Fruit fly (Drosophila melanogaster) S2 (cell line): ENCODE results near the gene CG13053.

ENCODE experiments used
- CG8478 ChIP-seq: fragments of >200 bp; optimal IDR thresholded peaks from 2 replicates; lab custom pipeline; 2018
- CTCF ChIP-seq, 2 experiments: fragments of >200 bp; optimal IDR thresholded peaks; 2 replicates each; lab custom pipeline; 2018

The CG13053 gene

DNA sequence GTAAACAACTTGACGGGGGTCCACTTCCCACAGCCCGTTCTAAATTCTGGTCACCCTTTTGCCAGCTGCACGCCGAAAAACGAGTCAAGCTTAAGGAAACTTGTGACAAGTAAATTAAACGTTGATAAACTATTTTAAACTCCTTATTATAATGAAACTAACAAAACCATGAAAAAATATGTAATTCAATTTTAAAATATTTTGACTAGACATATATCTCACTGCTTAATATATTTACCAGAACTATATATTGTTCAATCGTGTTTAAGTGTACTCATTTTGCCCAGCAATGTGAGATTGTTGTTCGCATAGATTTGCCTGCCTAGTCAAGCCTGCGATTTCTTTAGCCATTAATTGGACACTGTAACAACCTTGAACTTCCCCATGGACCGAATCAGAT, at the start of gene CG13053:
Gene CG13053 (minus strand): TSS at position 171 of the 400 bp plus-strand sequence.
- no peak for TF ChIP-seq CTCF (optimal IDR thresholded peaks at IDR 0.05; lab: Kevin White, UChicago)
- no peak for TF ChIP-seq CG8478 (lab: Kevin White, UChicago)

DNA sequence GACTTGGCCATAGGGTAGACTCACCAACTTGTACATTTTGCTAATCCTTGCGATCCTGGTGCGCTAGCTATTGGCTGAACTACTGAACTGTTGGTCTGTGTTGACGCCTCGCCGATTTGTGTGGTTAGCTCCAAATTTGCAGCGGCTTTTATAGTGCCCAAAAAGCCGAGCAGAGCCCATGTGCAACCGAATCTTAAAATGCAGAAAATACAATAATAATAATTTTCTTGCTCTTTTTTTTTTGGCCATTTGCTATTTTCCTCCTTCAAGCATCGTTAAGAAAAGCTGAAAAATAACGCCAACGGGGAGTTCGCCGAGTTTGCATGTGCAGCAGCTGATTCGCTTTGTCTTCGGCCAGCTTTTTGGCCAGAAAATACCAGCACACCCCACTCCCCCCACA, 48.9 kb upstream of the CG13053 start, which contains the start of gene CG13042:
Gene CG13042 (minus strand): TSS at position 101 of the 400 bp plus-strand sequence.
- TF ChIP-seq CTCF (optimal IDR thresholded peaks at IDR 0.05; lab: Kevin White, UChicago) (no peak), CG8478 (lab: Kevin White, UChicago) (no peak)

DNA sequence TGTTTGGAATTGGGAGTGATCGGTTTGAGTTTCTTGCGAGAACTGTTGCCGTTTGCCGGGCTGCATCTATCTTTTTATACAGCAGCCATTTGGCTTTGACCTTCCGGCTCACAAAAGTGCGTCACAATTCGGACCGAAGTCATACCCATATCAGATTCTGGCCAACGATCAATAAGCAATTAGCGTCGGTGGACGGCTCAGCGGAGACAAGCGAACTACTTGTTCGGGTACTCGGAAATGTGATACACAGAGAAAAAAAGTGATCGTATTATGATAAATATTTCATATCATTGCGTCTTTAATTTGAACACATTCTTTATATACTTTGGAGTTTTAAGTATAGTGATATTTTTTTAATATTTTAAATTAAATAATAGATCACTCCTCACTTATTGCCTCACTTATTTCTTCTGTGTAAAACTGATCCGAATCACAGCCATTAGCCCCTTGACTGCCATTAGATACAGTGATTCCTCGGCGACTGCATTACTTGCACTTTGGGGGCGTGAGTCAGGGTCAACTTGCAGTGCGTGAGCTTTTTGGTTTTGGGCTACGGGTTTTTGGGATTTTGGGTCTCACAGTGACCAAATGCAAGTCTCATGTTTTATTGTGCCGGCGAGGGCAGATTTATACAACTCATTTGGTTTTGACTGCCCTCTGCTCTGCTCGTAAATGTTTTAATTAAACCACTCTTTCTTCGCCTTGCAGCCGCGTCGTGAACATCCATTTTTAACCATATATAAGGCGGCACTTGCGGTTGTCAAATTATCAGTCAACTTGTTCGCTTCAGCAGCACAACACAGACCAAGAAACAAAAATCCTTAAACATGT, 46.5 kb upstream of the CG13053 start, which contains the start of the genes CG13043 and CG13063:
Gene CG13043 (minus strand): TSS at position 51 of the 831 bp plus-strand sequence.
Gene CG13063 (plus strand): TSS at position 781 of the 831 bp plus-strand sequence.
- TF ChIP-seq CTCF (optimal IDR thresholded peaks at IDR 0.05; lab: Kevin White, UChicago): no peak
- no peak for TF ChIP-seq CG8478 (lab: Kevin White, UChicago)

DNA sequence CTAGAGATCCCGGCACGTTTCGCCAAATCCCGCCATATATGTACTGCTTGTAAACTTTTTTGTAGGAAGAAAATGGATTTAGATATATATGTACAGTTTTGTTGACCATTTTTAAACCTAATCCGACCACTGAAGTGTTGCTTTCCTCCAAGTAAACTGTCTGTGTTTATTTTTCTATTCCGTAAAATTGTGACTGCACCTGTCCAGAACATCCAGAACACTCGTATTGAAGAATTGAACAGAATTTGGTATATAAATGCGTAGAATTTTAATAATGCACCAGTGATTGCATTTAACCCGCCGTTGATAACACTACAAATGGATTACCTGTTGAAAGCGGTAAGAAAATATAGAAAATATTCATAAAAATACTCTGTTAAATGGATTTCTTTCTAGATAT, 44.5 kb upstream of the CG13053 start, which contains the start of gene CG43249:
Gene CG43249 (plus strand): TSS at position 301 of the 400 bp plus-strand sequence.
- TF ChIP-seq CG8478 (lab: Kevin White, UChicago) (no peak), CTCF (optimal IDR thresholded peaks at IDR 0.05; lab: Kevin White, UChicago) (no peak)

DNA sequence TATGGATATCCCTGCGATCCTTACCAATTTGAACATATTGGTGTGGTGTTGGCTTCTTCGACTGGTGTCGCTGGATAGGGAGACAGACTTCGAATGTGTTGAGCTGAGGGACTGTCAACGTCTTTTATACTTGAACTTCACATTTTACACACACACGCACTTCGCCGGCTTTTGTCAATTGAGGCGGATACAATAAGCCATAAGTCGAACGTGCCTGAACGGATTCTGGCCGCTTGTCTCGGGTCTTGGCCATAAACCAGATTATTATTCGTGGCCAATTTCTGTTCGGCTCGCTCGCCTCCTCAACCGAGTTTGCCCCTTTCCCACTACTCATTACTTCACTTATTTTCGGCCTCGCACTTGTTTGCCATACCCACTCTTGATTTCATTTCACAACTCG, 43.6 kb upstream of the CG13053 start, which contains the start of gene CG13044:
Gene CG13044 (minus strand): TSS at position 101 of the 400 bp plus-strand sequence.
- TF ChIP-seq CTCF (optimal IDR thresholded peaks at IDR 0.05; lab: Kevin White, UChicago) (no peak), CG8478 (lab: Kevin White, UChicago) (no peak)

DNA sequence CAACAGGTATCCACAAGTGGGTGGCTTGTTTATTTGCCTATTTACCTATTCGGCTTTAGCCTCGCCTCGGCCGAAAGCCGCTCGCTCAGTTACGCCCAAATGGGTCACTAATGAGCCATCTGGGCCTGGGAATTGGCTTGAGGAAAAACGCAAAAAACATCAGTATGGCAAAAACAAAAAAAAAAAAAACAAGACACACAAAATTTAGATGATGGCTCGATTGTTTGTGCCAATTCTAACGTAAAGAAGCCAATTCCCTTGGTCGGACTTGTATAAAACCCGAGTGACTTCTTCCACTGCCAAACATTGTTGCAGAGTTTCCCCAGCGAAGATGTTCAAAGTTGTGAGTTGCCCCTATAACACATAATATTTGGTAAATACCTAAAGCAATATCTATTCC, 41.6 kb upstream of the CG13053 start, which contains the start of gene CG4982:
Gene CG4982 (plus strand): TSS at position 301 of the 400 bp plus-strand sequence.
- TF ChIP-seq CG8478 (lab: Kevin White, UChicago) (no peak), CTCF (optimal IDR thresholded peaks at IDR 0.05; lab: Kevin White, UChicago) (no peak)

DNA sequence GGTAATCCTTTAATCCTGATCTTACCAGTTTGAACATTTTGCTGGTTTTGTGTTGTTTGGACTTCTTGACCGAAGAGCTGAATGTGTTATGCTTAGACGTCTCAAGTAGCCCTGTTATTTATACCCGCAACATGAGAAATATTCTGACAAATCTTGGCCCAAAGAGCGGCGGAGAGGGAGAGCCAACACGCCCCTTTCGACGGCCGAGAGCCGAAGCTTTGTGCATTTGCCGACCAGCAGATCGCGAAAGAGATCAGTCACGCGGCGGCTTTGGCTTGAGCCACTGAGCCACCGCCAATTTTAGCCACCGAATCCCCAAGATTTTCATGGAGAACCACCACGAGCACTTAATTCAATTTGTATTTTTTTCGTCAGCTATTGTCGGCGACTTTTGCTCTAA, 35.9 kb upstream of the CG13053 start, which contains the start of gene CG4962:
Gene CG4962 (minus strand): TSS at position 101 of the 400 bp plus-strand sequence.
- no peak for TF ChIP-seq CTCF (optimal IDR thresholded peaks at IDR 0.05; lab: Kevin White, UChicago)
- TF ChIP-seq CG8478 (lab: Kevin White, UChicago): no peak

DNA sequence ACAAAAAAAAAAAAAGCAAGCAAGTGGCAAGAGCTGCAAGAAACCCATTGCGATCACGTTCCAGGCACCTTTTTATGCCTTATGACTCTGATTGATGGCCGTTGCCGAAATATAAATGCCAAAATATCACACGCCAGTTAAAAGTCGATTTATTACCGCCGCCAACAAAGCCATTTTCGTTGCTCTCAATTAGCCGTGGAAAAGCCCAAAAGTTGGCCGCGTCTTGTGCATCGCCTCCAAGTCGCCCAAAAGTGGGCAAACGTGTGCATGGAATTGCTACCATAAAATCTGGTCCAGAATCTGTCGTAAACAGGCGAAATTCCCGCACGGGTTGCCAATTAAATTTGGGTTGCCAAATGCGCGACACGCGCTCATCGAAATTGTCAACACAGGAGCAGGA, 32.2 kb upstream of the CG13053 start:
- TF ChIP-seq CTCF (optimal IDR thresholded peaks at IDR 0.05; lab: Kevin White, UChicago): no peak
- TF ChIP-seq CG8478 (lab: Kevin White, UChicago): no peak

DNA sequence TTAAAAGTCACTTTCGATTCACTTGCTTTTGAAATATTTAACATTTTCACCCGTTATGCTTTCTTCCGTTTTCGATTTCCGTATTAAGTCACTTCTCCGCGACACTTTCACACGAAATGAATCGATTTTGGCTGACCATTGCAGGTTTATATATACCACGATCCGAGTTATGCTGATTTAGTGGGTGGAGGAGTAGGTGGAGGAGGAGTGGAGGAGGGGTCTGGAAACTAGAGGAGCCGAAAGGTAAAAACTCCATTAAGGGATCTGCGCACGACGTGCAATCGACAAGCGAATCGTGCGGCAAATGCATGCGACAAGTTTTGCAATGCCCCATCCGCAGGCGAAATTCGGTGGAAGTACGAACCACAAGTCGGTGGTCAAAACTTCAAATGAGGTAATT, 31.3 kb upstream of the CG13053 start, which contains the start of gene CG13045:
Gene CG13045 (minus strand): TSS at position 101 of the 400 bp plus-strand sequence.
- TF ChIP-seq CG8478 (lab: Kevin White, UChicago): no peak
- TF ChIP-seq CTCF (optimal IDR thresholded peaks at IDR 0.05; lab: Kevin White, UChicago): no peak

DNA sequence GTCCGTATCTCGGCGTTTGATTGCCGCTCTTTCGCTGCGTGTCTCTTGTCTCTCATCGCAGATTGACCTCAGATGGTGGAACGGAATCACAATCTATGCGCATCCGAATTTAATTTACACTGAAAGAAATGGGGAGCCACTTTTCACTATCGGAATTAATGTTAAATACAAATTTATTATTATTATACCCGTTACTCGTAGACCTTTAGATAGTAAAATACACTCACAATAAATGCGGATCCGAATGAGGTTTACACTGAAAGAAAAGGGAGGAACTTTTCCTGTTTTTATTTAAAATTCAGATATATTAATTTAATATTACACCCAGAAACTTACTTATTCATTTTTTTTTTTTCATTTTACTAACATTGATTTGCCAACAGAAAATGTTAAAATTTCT, 29.5 kb upstream of the CG13053 start:
- TF ChIP-seq CTCF (optimal IDR thresholded peaks at IDR 0.05; lab: Kevin White, UChicago) (no peak), CG8478 (lab: Kevin White, UChicago) (no peak)

DNA sequence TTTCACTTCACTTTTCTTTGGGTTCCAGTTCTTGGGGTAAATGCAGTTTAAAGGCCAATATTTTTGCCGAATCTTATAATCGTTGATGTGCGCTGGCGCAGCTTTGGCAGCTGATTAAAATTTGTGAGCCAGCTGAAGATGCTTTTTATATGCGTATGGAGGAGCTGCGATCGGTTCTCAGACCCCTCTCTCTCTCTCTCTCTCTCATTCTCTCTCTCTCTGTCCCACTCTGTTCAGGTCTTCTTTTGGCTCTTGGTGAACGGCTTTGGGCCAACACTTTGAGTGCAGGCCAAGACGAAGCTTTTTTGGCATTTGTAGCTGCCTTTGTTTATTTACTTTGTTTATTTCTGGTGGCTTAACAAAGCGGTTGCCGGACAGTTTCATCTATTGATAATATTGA, 28.8 kb upstream of the CG13053 start, which contains the start of gene CG13046:
Gene CG13046 (minus strand): TSS at position 101 of the 400 bp plus-strand sequence.
- TF ChIP-seq CG8478 (lab: Kevin White, UChicago): no peak
- no peak for TF ChIP-seq CTCF (optimal IDR thresholded peaks at IDR 0.05; lab: Kevin White, UChicago)

DNA sequence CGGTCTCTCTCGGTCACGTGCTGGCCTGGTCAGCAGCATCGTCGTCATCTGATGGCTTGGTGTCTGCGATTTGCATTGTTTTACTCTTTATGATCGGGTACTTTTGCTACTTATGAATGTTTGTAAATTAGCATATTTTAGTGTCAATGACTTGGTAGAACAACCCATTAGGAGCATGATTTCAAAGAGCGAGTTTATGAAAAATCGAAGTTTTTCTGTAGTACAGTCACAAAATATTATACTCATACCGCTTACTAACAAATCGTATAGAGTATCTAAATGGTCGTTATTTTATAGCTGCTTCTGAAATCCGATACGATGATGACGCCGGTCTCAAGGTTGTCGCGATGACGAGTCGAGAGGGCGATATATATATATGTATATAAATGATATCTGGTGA, 26.7 kb upstream of the CG13053 start:
- no peak for TF ChIP-seq CTCF (optimal IDR thresholded peaks at IDR 0.05; lab: Kevin White, UChicago)

DNA sequence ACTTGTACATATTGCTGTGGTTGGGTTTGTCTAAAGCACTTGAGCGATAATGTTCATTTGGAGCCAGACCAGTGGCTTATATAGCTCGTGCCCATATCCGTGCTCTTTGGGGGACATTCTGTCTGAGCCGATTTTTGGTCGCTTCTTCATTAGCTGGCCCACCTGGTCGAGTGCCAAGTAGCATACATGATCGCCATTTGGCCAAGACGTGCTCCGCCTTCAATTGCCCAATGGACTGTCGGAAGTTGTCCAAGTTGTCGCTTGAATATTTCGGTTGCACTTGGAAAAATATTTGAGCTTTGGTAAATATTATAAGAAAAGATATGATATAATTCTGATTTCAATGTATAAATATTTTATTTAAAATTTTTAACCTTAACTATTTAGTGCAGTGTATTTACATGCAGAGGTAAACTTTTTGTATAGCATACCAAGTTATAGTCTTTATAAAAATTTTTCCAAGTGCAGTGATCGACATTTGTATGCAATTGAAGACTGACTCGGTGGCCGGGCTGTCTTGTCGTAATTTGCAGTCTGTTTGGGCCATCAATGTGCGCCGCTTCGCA, 25.9 kb upstream of the CG13053 start, which contains the start of gene CG13047:
Gene CG13047 (minus strand): TSS at position 51 of the 566 bp plus-strand sequence.
- TF ChIP-seq CTCF (optimal IDR thresholded peaks at IDR 0.05; lab: Kevin White, UChicago) (no peak), CG8478 (lab: Kevin White, UChicago) (no peak)

DNA sequence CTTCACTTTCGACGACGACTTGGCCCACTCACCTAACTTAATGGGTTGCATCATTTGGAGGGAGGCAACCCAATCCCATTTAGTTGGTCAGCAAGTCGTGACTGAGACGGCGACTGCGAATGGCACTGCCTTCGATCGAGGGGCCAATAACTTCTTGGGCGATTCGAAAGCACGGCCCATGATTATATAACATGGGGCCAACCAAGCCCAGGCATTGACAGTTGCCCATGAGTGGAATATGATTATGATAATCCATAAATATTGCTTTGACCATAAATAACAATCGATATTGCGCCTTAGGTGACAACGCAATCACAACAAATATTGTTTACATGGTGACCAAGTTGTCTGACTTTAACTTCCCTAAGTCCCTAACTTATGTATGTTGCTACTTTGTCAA, 24.3 kb upstream of the CG13053 start, which contains the start of gene CG13048:
Gene CG13048 (minus strand): TSS at position 101 of the 400 bp plus-strand sequence.
- TF ChIP-seq CG8478 (lab: Kevin White, UChicago) (no peak), CTCF (optimal IDR thresholded peaks at IDR 0.05; lab: Kevin White, UChicago) (no peak)
